Worm (Caenorhabditis elegans) whole organism, L1 larva: ENCODE data around the gene F48G7.7.

ENCODE experiments used
- C34B4.2 ChIP-seq: sonication (generic microtip); optimal IDR thresholded peaks from 2 replicates; lab custom pipeline; 2017; ENCODE audit warnings: mild to moderate bottlenecking, missing genetic modification characterization, missing compliant biosample characterization
- Y116A8C.19 ChIP-seq: sonication (generic microtip); optimal IDR thresholded peaks from 2 replicates; lab custom pipeline; 2016; ENCODE audit warnings: missing compliant biosample characterization, missing genetic modification characterization, borderline replicate concordance
- alr-1 ChIP-seq: fragments of 200-800 bp; sonication (Bioruptor generic); optimal IDR thresholded peaks from 2 replicates; lab custom pipeline; 2018; ENCODE audit warnings: borderline replicate concordance, mild to moderate bottlenecking, missing genetic modification characterization, missing compliant biosample characterization
- aly-2 ChIP-seq: fragments of 150-350 bp; optimal IDR thresholded peaks from 2 replicates; lab custom pipeline; 2014; ENCODE audit warnings: missing biosample characterization, missing genetic modification characterization
- blmp-1 ChIP-seq: fragments of 150-350 bp; optimal IDR thresholded peaks from 2 replicates; lab custom pipeline; 2014; ENCODE audit warnings: missing biosample characterization, missing genetic modification characterization
- ceh-63 ChIP-seq: fragments of 200-800 bp; sonication (Bioruptor generic); optimal IDR thresholded peaks from 2 replicates; lab custom pipeline; 2018; ENCODE audit warnings: mild to moderate bottlenecking, missing genetic modification characterization, missing compliant biosample characterization
- ceh-82 ChIP-seq, 3 experiments: fragments of 150-350 bp in 1 of 3; sonication (generic microtip) in 2 of 3; optimal IDR thresholded peaks; 2 replicates each; lab custom pipeline; 2014 to 2017; ENCODE audit warnings: missing biosample characterization in 3 of 3, missing genetic modification characterization in 3 of 3
- ceh-88 ChIP-seq: fragments of 200-800 bp; sonication (Bioruptor generic); IDR thresholded peaks from 2 replicates; pipeline ENCODE4 v1.3.6; 2022; ENCODE audit warnings: missing genetic modification characterization, missing compliant biosample characterization
- ceh-90 ChIP-seq: sonication (generic microtip); optimal IDR thresholded peaks from 2 replicates; lab custom pipeline; 2016; ENCODE audit warnings: missing genetic modification characterization, missing compliant biosample characterization
- ces-1 ChIP-seq: fragments of 150-350 bp; optimal IDR thresholded peaks from 2 replicates; lab custom pipeline; 2014; ENCODE audit warnings: missing biosample characterization, missing genetic modification reagents, missing genetic modification characterization
- dsc-1 ChIP-seq: sonication (generic microtip); optimal IDR thresholded peaks from 2 replicates; lab custom pipeline; 2016; ENCODE audit warnings: mild to moderate bottlenecking, missing genetic modification characterization, missing compliant biosample characterization
- egl-27 ChIP-seq, 2 experiments: fragments of 150-350 bp in 1 of 2; sonication (generic microtip); optimal IDR thresholded peaks; 3 replicates each; lab custom pipeline; 2017 to 2018; ENCODE audit warnings: missing biosample characterization in 2 of 2, missing genetic modification characterization in 2 of 2, missing genetic modification reagents in 2 of 2
- ets-5 ChIP-seq: fragments of 200-800 bp; sonication (Bioruptor generic); IDR thresholded peaks from 2 replicates; pipeline ENCODE4 v1.3.6; 2022; ENCODE audit warnings: missing genetic modification characterization, missing compliant biosample characterization
- fos-1 ChIP-seq: fragments of 150-350 bp; optimal IDR thresholded peaks from 2 replicates; lab custom pipeline; 2014; ENCODE audit warnings: missing biosample characterization, missing genetic modification characterization
- hlh-4 ChIP-seq: sonication (generic microtip); optimal IDR thresholded peaks from 2 replicates; lab custom pipeline; 2016; ENCODE audit warnings: mild to moderate bottlenecking, missing genetic modification characterization, missing compliant biosample characterization
- hpl-2 ChIP-seq: fragments of 150-350 bp; optimal IDR thresholded peaks from 2 replicates; lab custom pipeline; 2014; ENCODE audit warnings: missing biosample characterization, missing genetic modification reagents, missing genetic modification characterization
- irx-1 ChIP-seq: sonication (generic microtip); optimal IDR thresholded peaks from 2 replicates; lab custom pipeline; 2016; ENCODE audit warnings: missing genetic modification characterization, missing compliant biosample characterization
- jun-1 ChIP-seq: fragments of 150-350 bp; optimal IDR thresholded peaks from 2 replicates; lab custom pipeline; 2014; ENCODE audit warnings: missing biosample characterization, missing genetic modification reagents, missing genetic modification characterization
- lin-15B ChIP-seq: fragments of 150-350 bp; sonication (generic microtip); optimal IDR thresholded peaks from 3 replicates; lab custom pipeline; 2014; ENCODE audit warnings: missing biosample characterization, missing genetic modification characterization
- lin-35 ChIP-seq, 2 experiments: fragments of 150-350 bp; optimal IDR thresholded peaks; 2 replicates each; lab custom pipeline; 2014; ENCODE audit warnings: missing biosample characterization in 2 of 2, missing genetic modification characterization in 2 of 2, missing genetic modification reagents in 2 of 2
- lin-39 ChIP-seq: fragments of 150-350 bp; optimal IDR thresholded peaks from 2 replicates; lab custom pipeline; 2014; ENCODE audit warnings: missing biosample characterization, missing genetic modification reagents, missing genetic modification characterization
- lir-3 ChIP-seq: sonication (generic microtip); optimal IDR thresholded peaks from 2 replicates; lab custom pipeline; 2016; ENCODE audit warnings: mild to moderate bottlenecking, missing genetic modification characterization, moderate library complexity, missing compliant biosample characterization; ENCODE audit not compliant: poor library complexity
- mab-9 ChIP-seq: fragments of 200-800 bp; sonication (Bioruptor generic); IDR thresholded peaks from 2 replicates; pipeline ENCODE4 v1.3.6; 2022; ENCODE audit warnings: missing genetic modification reagents, missing genetic modification characterization, missing compliant biosample characterization
- mdl-1 ChIP-seq, 2 experiments: fragments of 150-350 bp; optimal IDR thresholded peaks; 2 replicates each; lab custom pipeline; 2014 to 2017; ENCODE audit warnings: missing biosample characterization in 2 of 2, missing genetic modification characterization in 2 of 2, inconsistent platforms in 1 of 2
- mef-2 ChIP-seq: fragments of 150-350 bp; optimal IDR thresholded peaks from 2 replicates; lab custom pipeline; 2014; ENCODE audit warnings: missing biosample characterization, missing genetic modification characterization
- mep-1 ChIP-seq: fragments of 150-350 bp; optimal IDR thresholded peaks from 2 replicates; lab custom pipeline; 2014; ENCODE audit warnings: missing biosample characterization, missing genetic modification characterization
- nhr-11 ChIP-seq: fragments of 150-350 bp; optimal IDR thresholded peaks from 2 replicates; lab custom pipeline; 2014; ENCODE audit warnings: missing biosample characterization, missing genetic modification characterization
- nhr-12 ChIP-seq: sonication (generic microtip); optimal IDR thresholded peaks from 2 replicates; lab custom pipeline; 2017; ENCODE audit warnings: missing biosample characterization, missing genetic modification characterization
- nhr-47 ChIP-seq: sonication (generic microtip); optimal IDR thresholded peaks from 2 replicates; lab custom pipeline; 2016; ENCODE audit warnings: mild to moderate bottlenecking, missing genetic modification characterization, moderate library complexity, missing compliant biosample characterization
- nhr-71 ChIP-seq: sonication (generic microtip); optimal IDR thresholded peaks from 2 replicates; lab custom pipeline; 2016; ENCODE audit warnings: mild to moderate bottlenecking, missing genetic modification characterization, moderate library complexity, missing compliant biosample characterization
- nhr-76 ChIP-seq: sonication (generic microtip); optimal IDR thresholded peaks from 2 replicates; lab custom pipeline; 2017; ENCODE audit warnings: missing biosample characterization, missing genetic modification characterization
- nhr-77 ChIP-seq: fragments of 150-350 bp; optimal IDR thresholded peaks from 2 replicates; lab custom pipeline; 2014; ENCODE audit warnings: missing biosample characterization, missing genetic modification characterization
- nhr-84 ChIP-seq: sonication (generic microtip); optimal IDR thresholded peaks from 2 replicates; lab custom pipeline; 2017; ENCODE audit warnings: missing biosample characterization, missing genetic modification characterization
- nhr-85 ChIP-seq: sonication (generic microtip); peaks from one replicate; lab custom pipeline; 2016; ENCODE audit warnings: missing genetic modification characterization, inconsistent platforms, missing compliant biosample characterization
- nhr-90 ChIP-seq: sonication (generic microtip); optimal IDR thresholded peaks from 2 replicates; lab custom pipeline; 2016; ENCODE audit warnings: mild to moderate bottlenecking, missing genetic modification characterization, missing compliant biosample characterization; ENCODE audit not compliant: poor library complexity
- skn-1 ChIP-seq: fragments of 150-350 bp; optimal IDR thresholded peaks from 2 replicates; lab custom pipeline; 2014; ENCODE audit warnings: missing biosample characterization, missing genetic modification characterization
- snpc-4 ChIP-seq: fragments of 150-350 bp; optimal IDR thresholded peaks from 2 replicates; lab custom pipeline; 2014; ENCODE audit warnings: missing biosample characterization, missing genetic modification characterization
- snu-23 ChIP-seq: sonication (generic microtip); optimal IDR thresholded peaks from 2 replicates; lab custom pipeline; 2016; ENCODE audit warnings: missing genetic modification characterization, missing compliant biosample characterization
- sox-4 ChIP-seq: sonication (generic microtip); optimal IDR thresholded peaks from 2 replicates; lab custom pipeline; 2016; ENCODE audit warnings: missing genetic modification characterization, missing compliant biosample characterization
- sptf-1 ChIP-seq: fragments of 150-350 bp; optimal IDR thresholded peaks from 2 replicates; lab custom pipeline; 2014; ENCODE audit warnings: missing biosample characterization, missing genetic modification characterization
- swsn-7 ChIP-seq: sonication (generic microtip); optimal IDR thresholded peaks from 2 replicates; lab custom pipeline; 2016; ENCODE audit warnings: missing genetic modification characterization, missing compliant biosample characterization
- tbx-2 ChIP-seq: sonication (generic microtip); optimal IDR thresholded peaks from 2 replicates; lab custom pipeline; 2016; ENCODE audit warnings: missing genetic modification characterization, missing compliant biosample characterization
- tlp-1 ChIP-seq: fragments of 150-350 bp; optimal IDR thresholded peaks from 2 replicates; lab custom pipeline; 2014; ENCODE audit warnings: missing biosample characterization, missing genetic modification characterization
- unc-30 ChIP-seq: sonication (generic microtip); optimal IDR thresholded peaks from 2 replicates; lab custom pipeline; 2017; ENCODE audit warnings: missing biosample characterization, missing genetic modification characterization
- unc-86 ChIP-seq: sonication (generic microtip); optimal IDR thresholded peaks from 2 replicates; lab custom pipeline; 2016; ENCODE audit warnings: missing genetic modification characterization, missing compliant biosample characterization
- vab-15 ChIP-seq: sonication (generic microtip); optimal IDR thresholded peaks from 2 replicates; lab custom pipeline; 2017; ENCODE audit warnings: missing genotype, mild to moderate bottlenecking, missing genetic modification characterization, missing compliant biosample characterization
- xbp-1 ChIP-seq: sonication (generic microtip); optimal IDR thresholded peaks from 2 replicates; lab custom pipeline; 2016; ENCODE audit warnings: missing genetic modification characterization, missing compliant biosample characterization
- zag-1 ChIP-seq: fragments of 150-350 bp; optimal IDR thresholded peaks from 2 replicates; lab custom pipeline; 2014; ENCODE audit warnings: missing biosample characterization, missing genetic modification characterization

F48G7.7 gene

ce11 chrV:626321-626720 is at the start of gene F48G7.7:
Gene F48G7.7, minus strand, starts transcription at chrV:626421.
- TF ChIP-seq irx-1 (tag; lab: Kevin White, UChicago) = no peak
- TF ChIP-seq mef-2 (tag; lab: Kevin White, UChicago) = no peak
- no peak for TF ChIP-seq dsc-1
- TF ChIP-seq tlp-1 (tag; lab: Kevin White, UChicago) = no peak
- TF ChIP-seq nhr-90 (tag; lab: Kevin White, UChicago) = no peak
- no peak for TF ChIP-seq nhr-77 (tag; lab: Kevin White, UChicago)
- no peak for TF ChIP-seq jun-1 (tag; lab: Kevin White, UChicago)
- TF ChIP-seq alr-1 = no peak

DNA sequence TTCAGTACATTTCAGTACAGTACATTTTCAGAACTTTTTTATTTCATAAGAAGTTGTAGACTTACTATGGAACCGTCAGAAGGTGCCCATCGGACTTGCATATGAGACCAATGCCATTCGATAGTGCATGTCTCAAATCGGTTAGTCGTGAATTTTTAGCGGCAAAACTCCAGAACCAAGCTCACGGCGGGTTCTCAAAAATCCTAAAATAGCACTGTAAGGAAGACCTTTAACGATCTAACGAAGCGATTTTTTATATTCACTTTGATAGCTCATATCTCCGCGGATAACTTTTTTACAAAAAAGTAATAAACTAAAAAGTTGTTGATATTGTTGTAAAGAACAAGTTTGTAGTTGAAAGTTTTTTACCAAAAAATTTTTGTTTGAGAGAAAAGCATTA is 48.0 kb upstream of the F48G7.7 start, which contains the start of gene sru-25:
Gene sru-25 (minus strand): TSS at position 101 of the 400 bp plus-strand sequence.
- TF ChIP-seq nhr-11 (no peak), ceh-82 (tag; optimal IDR thresholded peaks at IDR 0.05; lab: Kevin White, UChicago) (no peak), C34B4.2 (tag; lab: Kevin White, UChicago) (no peak), nhr-77 (tag; lab: Kevin White, UChicago) (no peak), jun-1 (tag; lab: Kevin White, UChicago) (no peak), ceh-63 (GFP tag; lab: Kevin White, UChicago) (no peak), swsn-7 (tag; lab: Kevin White, UChicago) (no peak), aly-2 (tag; lab: Kevin White, UChicago) (no peak), nhr-84 (no peak), nhr-71 (tag; lab: Kevin White, UChicago) (no peak), mdl-1 (tag; optimal IDR thresholded peaks at IDR 0.05; lab: Kevin White, UChicago) (no peak), tbx-2 (tag; lab: Kevin White, UChicago) (no peak), vab-15 (tag; lab: Kevin White, UChicago) (no peak), lir-3 (tag; lab: Kevin White, UChicago) (no peak), nhr-47 (tag; lab: Kevin White, UChicago) (no peak), snpc-4 (tag; lab: Kevin White, UChicago) (no peak), Y116A8C.19 (tag; lab: Kevin White, UChicago) (no peak)

ce11 chrV:671342-671741 is 45.1 kb upstream of the F48G7.7 start, which contains the start of gene sru-24:
Gene sru-24, minus strand, starts transcription at chrV:671442.
- TF ChIP-seq nhr-85 (tag; lab: Kevin White, UChicago) (peak; percentile 6), ets-5 (GFP tag; lab: Robert Waterston, UW) (no peak), sox-4 (tag; lab: Kevin White, UChicago) (no peak)
- TF ChIP-seq, all 84 proteins: peak for 1

- no peak for TF ChIP-seq mab-9 (GFP tag; lab: Robert Waterston, UW)
- no peak for TF ChIP-seq mef-2 (tag; lab: Kevin White, UChicago)
- TF ChIP-seq egl-27 (tag; optimal IDR thresholded peaks at IDR 0.05; lab: Kevin White, UChicago) = no peak
- TF ChIP-seq snu-23 (GFP tag; lab: Kevin White, UChicago) = peak; percentile 27
- no peak for TF ChIP-seq nhr-90 (tag; lab: Kevin White, UChicago)
- TF ChIP-seq ceh-90 (tag; lab: Kevin White, UChicago) = no peak
- no peak for TF ChIP-seq ets-5 (GFP tag; lab: Robert Waterston, UW)
- TF ChIP-seq sox-4 (tag; lab: Kevin White, UChicago) = no peak
- TF ChIP-seq blmp-1 = peak; percentile 29
- TF ChIP-seq unc-86 (tag; lab: Kevin White, UChicago) = no peak
- TF ChIP-seq C34B4.2 (tag; lab: Kevin White, UChicago) = no peak
- TF ChIP-seq hpl-2 = no peak
- no peak for TF ChIP-seq swsn-7 (tag; lab: Kevin White, UChicago)
- TF ChIP-seq unc-30 = no peak
- peak; percentile 17 for TF ChIP-seq xbp-1 (tag; lab: Kevin White, UChicago)
- TF ChIP-seq ceh-88 (GFP tag; lab: Robert Waterston, UW) = no peak
- TF ChIP-seq sptf-1 = no peak
- TF ChIP-seq mdl-1 (tag; optimal IDR thresholded peaks at IDR 0.05; lab: Kevin White, UChicago) = peak in 1 of 2 experiments; percentile 61
- no peak for TF ChIP-seq ces-1 (GFP tag; lab: Kevin White, UChicago)
- TF ChIP-seq nhr-12 = no peak
- TF ChIP-seq lin-35 (GFP tag; optimal IDR thresholded peaks at IDR 0.05; lab: Kevin White, UChicago) = peak in 1 of 2 experiments; percentile 52
- no peak for TF ChIP-seq fos-1
- no peak for TF ChIP-seq mep-1 (tag; lab: Kevin White, UChicago)
- TF ChIP-seq nhr-76 (tag; lab: Kevin White, UChicago) = no peak
- peak; percentile 0 for TF ChIP-seq skn-1
- TF ChIP-seq lin-39 (tag; lab: Kevin White, UChicago) = no peak
- no peak for TF ChIP-seq hlh-4 (tag; lab: Kevin White, UChicago)
- TF ChIP-seq lin-15B = no peak
- TF ChIP-seq jun-1 (tag; lab: Kevin White, UChicago) = no peak
- no peak for TF ChIP-seq zag-1 (tag; lab: Kevin White, UChicago)
Measured at ce11 chrV:667459-667858, 41.2 kb upstream of the F48G7.7 start, which contains the start of gene nhr-180. Gene nhr-180, minus strand, starts transcription at chrV:667510.
